Fruit fly (Drosophila melanogaster) whole organism, embryonic: ENCODE data around the gene CG15877.

Experiments
- Awh ChIP-seq: fragments of 200-800 bp; sonication (Bioruptor generic); IDR thresholded peaks from 2 replicates; pipeline ENCODE4, ENCODE4 v1.3.6; 2022; ENCODE audit warnings: missing biosample characterization, missing genetic modification characterization
- C15 ChIP-seq: fragments of 200-800 bp; sonication (Bioruptor generic); IDR thresholded peaks from 3 replicates; pipeline ENCODE4 v1.3.6; 2022; ENCODE audit warnings: missing biosample characterization, missing genetic modification characterization
- CG14667 ChIP-seq: fragments of 200-800 bp; sonication (Bioruptor generic); IDR thresholded peaks from 2 replicates; pipeline ENCODE4 v1.3.6; 2022; ENCODE audit warnings: missing biosample characterization, missing genetic modification characterization
- CG15269 ChIP-seq: fragments of 200-800 bp; sonication (Bioruptor generic); optimal IDR thresholded peaks from 2 replicates; lab custom pipeline; 2018; ENCODE audit warnings: missing biosample characterization, mild to moderate bottlenecking, missing genetic modification characterization, moderate library complexity
- CG15514 ChIP-seq: fragments of 200-800 bp; sonication (Bioruptor generic); optimal IDR thresholded peaks from 3 replicates; lab custom pipeline; 2017; ENCODE audit warnings: missing biosample characterization, missing genetic modification characterization, mild to moderate bottlenecking, moderate library complexity, missing genetic modification reagents
- CG17612 ChIP-seq: fragments of 200-800 bp; sonication (Bioruptor generic); IDR thresholded peaks from 2 replicates; pipeline ENCODE4 v1.3.6; 2022; ENCODE audit warnings: missing biosample characterization, missing genetic modification characterization
- CG17829 ChIP-seq: fragments of 200-800 bp; optimal IDR thresholded peaks from 2 replicates; lab custom pipeline; 2019; ENCODE audit warnings: missing biosample characterization, mild to moderate bottlenecking, missing genetic modification characterization, moderate library complexity
- CG2116 ChIP-seq: fragments of 200-800 bp; sonication (Bioruptor generic); optimal IDR thresholded peaks from 3 replicates; lab custom pipeline; 2018; ENCODE audit warnings: missing biosample characterization, mild to moderate bottlenecking, missing genetic modification characterization
- CG2202 ChIP-seq: fragments of 200-800 bp; sonication (Bioruptor generic); optimal IDR thresholded peaks from 2 replicates; lab custom pipeline; 2018; ENCODE audit warnings: missing biosample characterization, mild to moderate bottlenecking, missing genetic modification characterization
- CG30020 ChIP-seq: fragments of 200-800 bp; optimal IDR thresholded peaks from 2 replicates; lab custom pipeline; 2019; ENCODE audit warnings: missing biosample characterization, mild to moderate bottlenecking, missing genetic modification characterization, moderate library complexity
- CG31365 ChIP-seq: fragments of 200-800 bp; sonication (Bioruptor generic); optimal IDR thresholded peaks from 2 replicates; lab custom pipeline; 2018; ENCODE audit warnings: missing biosample characterization, mild to moderate bottlenecking, missing genetic modification characterization
- CG32532 ChIP-seq: fragments of 200-800 bp; sonication (Bioruptor generic); IDR thresholded peaks from 2 replicates; pipeline ENCODE4 v1.3.6; 2022; ENCODE audit warnings: missing biosample characterization, missing genetic modification characterization
- CG5245 ChIP-seq: fragments of 200-800 bp; sonication (Bioruptor generic); optimal IDR thresholded peaks from 3 replicates; lab custom pipeline; 2016; ENCODE audit warnings: missing biosample characterization, missing genetic modification characterization
- CG8089 ChIP-seq: fragments of 200-800 bp; sonication (Bioruptor generic); optimal IDR thresholded peaks from 3 replicates; lab custom pipeline; 2016; ENCODE audit warnings: missing biosample characterization, missing genetic modification characterization
- CG8359 ChIP-seq: fragments of 200-800 bp; sonication (Bioruptor generic); optimal IDR thresholded peaks from 2 replicates; lab custom pipeline; 2017; ENCODE audit warnings: missing biosample characterization, mild to moderate bottlenecking, missing genetic modification characterization, borderline replicate concordance
- CkIIα-i1 ChIP-seq: fragments of 200-800 bp; sonication (Bioruptor generic); IDR thresholded peaks from 2 replicates; pipeline ENCODE4 v1.3.6; 2022; ENCODE audit warnings: missing biosample characterization, missing genetic modification characterization
- Hr78 ChIP-seq, 2 experiments: fragments of 200-800 bp in 1 of 2; fragments of >200 bp in 1 of 2; sonication (Bioruptor generic) in 1 of 2; optimal IDR thresholded peaks; 2 replicates each; lab custom pipeline; 2017 to 2019; ENCODE audit warnings: missing biosample characterization in 2 of 2, missing genetic modification characterization in 2 of 2, mild to moderate bottlenecking in 1 of 2, moderate library complexity in 1 of 2
- Med ChIP-seq: fragments of 200-800 bp; sonication (Bioruptor generic); peaks from one replicate; lab custom pipeline; 2016; ENCODE audit warnings: missing biosample characterization, missing genetic modification characterization, mild to moderate bottlenecking, inconsistent platforms, moderate library complexity
- Mes4 ChIP-seq: fragments of 200-800 bp; sonication (Bioruptor generic); optimal IDR thresholded peaks from 2 replicates; lab custom pipeline; 2016; ENCODE audit warnings: missing biosample characterization, missing genetic modification characterization
- NC2α ChIP-seq: fragments of 200-800 bp; sonication (Bioruptor generic); optimal IDR thresholded peaks from 2 replicates; lab custom pipeline; 2016; ENCODE audit warnings: missing biosample characterization, missing genetic modification characterization
- Nf-YC ChIP-seq: fragments of 200-800 bp; optimal IDR thresholded peaks from 3 replicates; lab custom pipeline; 2019; ENCODE audit warnings: missing biosample characterization, mild to moderate bottlenecking, missing genetic modification characterization, moderate library complexity
- Oli ChIP-seq: fragments of 200-800 bp; sonication (Bioruptor generic); optimal IDR thresholded peaks from 2 replicates; lab custom pipeline; 2018; ENCODE audit warnings: missing biosample characterization, mild to moderate bottlenecking, missing genetic modification characterization, moderate library complexity
- Pdp1 ChIP-seq, 2 experiments: fragments of 200-800 bp; sonication (Bioruptor generic); optimal IDR thresholded peaks; 3 replicates each; lab custom pipeline; 2016; ENCODE audit warnings: missing biosample characterization in 2 of 2, missing genetic modification characterization in 2 of 2, mild to moderate bottlenecking in 1 of 2, moderate library complexity in 1 of 2
- Sox100B ChIP-seq: fragments of 200-800 bp; sonication (Bioruptor generic); optimal IDR thresholded peaks from 3 replicates; lab custom pipeline; 2018; ENCODE audit warnings: missing biosample characterization, mild to moderate bottlenecking, missing genetic modification characterization
- Usf ChIP-seq: fragments of 200-800 bp; sonication (Bioruptor generic); optimal IDR thresholded peaks from 2 replicates; lab custom pipeline; 2017; ENCODE audit warnings: missing genotype, missing biosample characterization, missing genetic modification characterization
- Vsx1 ChIP-seq: fragments of 200-800 bp; sonication (Bioruptor generic); optimal IDR thresholded peaks from 2 replicates; lab custom pipeline; 2017; ENCODE audit warnings: missing biosample characterization, mild to moderate bottlenecking, missing genetic modification characterization, missing genetic modification reagents
- al ChIP-seq: fragments of 200-800 bp; sonication (Bioruptor generic); IDR thresholded peaks from 2 replicates; pipeline ENCODE4 v1.3.6; 2022; ENCODE audit warnings: missing biosample characterization, missing genetic modification characterization
- bab2 ChIP-seq: fragments of 200-800 bp; sonication (Bioruptor generic); optimal IDR thresholded peaks from 2 replicates; lab custom pipeline; 2016; ENCODE audit warnings: missing biosample characterization, missing genetic modification characterization
- dan ChIP-seq: fragments of 200-800 bp; sonication (Bioruptor generic); IDR thresholded peaks from 2 replicates; pipeline ENCODE4 v1.3.6; 2022; ENCODE audit warnings: missing biosample characterization, missing genetic modification characterization
- ems ChIP-seq: fragments of 200-800 bp; sonication (Bioruptor generic); optimal IDR thresholded peaks from 3 replicates; lab custom pipeline; 2016; ENCODE audit warnings: missing biosample characterization, missing genetic modification characterization
- eve ChIP-seq, 2 experiments: fragments of >200 bp; optimal IDR thresholded peaks; 2 replicates each; lab custom pipeline; 2017; ENCODE audit warnings: missing biosample characterization in 2 of 2, missing genetic modification characterization in 2 of 2
- gcm ChIP-seq: fragments of 200-800 bp; sonication (Bioruptor generic); optimal IDR thresholded peaks from 2 replicates; lab custom pipeline; 2019; ENCODE audit warnings: missing biosample characterization, mild to moderate bottlenecking, missing genetic modification characterization, moderate library complexity
- gcm2 ChIP-seq: fragments of 200-800 bp; sonication (Bioruptor generic); optimal IDR thresholded peaks from 2 replicates; lab custom pipeline; 2016; ENCODE audit warnings: missing biosample characterization, missing genetic modification characterization
- gem ChIP-seq: fragments of 200-800 bp; sonication (Bioruptor generic); optimal IDR thresholded peaks from 2 replicates; lab custom pipeline; 2019; ENCODE audit warnings: missing biosample characterization, mild to moderate bottlenecking, missing genetic modification characterization, moderate library complexity
- gt ChIP-seq: fragments of 200-800 bp; sonication (Bioruptor generic); IDR thresholded peaks from 2 replicates; pipeline ENCODE4 v1.3.6; 2022; ENCODE audit warnings: missing biosample characterization, missing genetic modification characterization
- jigr1 ChIP-seq: fragments of 200-800 bp; sonication (Bioruptor generic); IDR thresholded peaks from 3 replicates; pipeline ENCODE4 v1.3.6; 2022; ENCODE audit warnings: missing biosample characterization, missing genetic modification characterization
- jumu ChIP-seq: fragments of 200-800 bp; sonication (Bioruptor generic); optimal IDR thresholded peaks from 3 replicates; lab custom pipeline; 2016; ENCODE audit warnings: missing biosample characterization, missing genetic modification characterization
- kay ChIP-seq: fragments of 200-800 bp; sonication (Bioruptor generic); optimal IDR thresholded peaks from 2 replicates; lab custom pipeline; 2016; ENCODE audit warnings: missing biosample characterization, missing genetic modification characterization
- lab ChIP-seq: fragments of 200-800 bp; sonication (Bioruptor generic); optimal IDR thresholded peaks from 3 replicates; lab custom pipeline; 2017; ENCODE audit warnings: missing biosample characterization, missing genetic modification characterization, mild to moderate bottlenecking, moderate library complexity, missing genetic modification reagents
- luna ChIP-seq: fragments of 200-800 bp; sonication (Bioruptor generic); optimal IDR thresholded peaks from 2 replicates; lab custom pipeline; 2016; ENCODE audit warnings: missing biosample characterization, missing genetic modification characterization
- maf-S ChIP-seq: fragments of 200-800 bp; sonication (Bioruptor generic); optimal IDR thresholded peaks from 2 replicates; lab custom pipeline; 2016; ENCODE audit warnings: missing biosample characterization, missing genetic modification characterization
- mirr ChIP-seq: fragments of 200-800 bp; sonication (Bioruptor generic); optimal IDR thresholded peaks from 3 replicates; lab custom pipeline; 2018; ENCODE audit warnings: missing biosample characterization, mild to moderate bottlenecking, missing genetic modification characterization
- nmo ChIP-seq: fragments of 200-800 bp; sonication (Bioruptor generic); optimal IDR thresholded peaks from 2 replicates; lab custom pipeline; 2018; ENCODE audit warnings: missing biosample characterization, mild to moderate bottlenecking, missing genetic modification characterization, moderate library complexity
- oc ChIP-seq: fragments of 200-800 bp; sonication (Bioruptor generic); optimal IDR thresholded peaks from 2 replicates; lab custom pipeline; 2018; ENCODE audit warnings: missing biosample characterization, mild to moderate bottlenecking, missing genetic modification characterization, moderate library complexity
- row ChIP-seq: fragments of 200-800 bp; sonication (Bioruptor generic); IDR thresholded peaks from 3 replicates; pipeline ENCODE4 v1.3.6; 2022; ENCODE audit warnings: missing biosample characterization, missing genetic modification characterization
- sd ChIP-seq: fragments of 200-800 bp; sonication (Bioruptor generic); optimal IDR thresholded peaks from 3 replicates; lab custom pipeline; 2018; ENCODE audit warnings: missing biosample characterization, mild to moderate bottlenecking, missing genetic modification characterization, moderate library complexity
- slbo ChIP-seq: fragments of 200-800 bp; sonication (Bioruptor generic); IDR thresholded peaks from 2 replicates; pipeline ENCODE4 v1.3.6; 2022; ENCODE audit warnings: missing biosample characterization, missing genetic modification characterization
- stc ChIP-seq: fragments of 200-800 bp; sonication (Bioruptor generic); IDR thresholded peaks from 2 replicates; pipeline ENCODE4 v1.3.6; 2022; ENCODE audit warnings: missing biosample characterization, missing genetic modification characterization
- sug ChIP-seq: fragments of 200-800 bp; optimal IDR thresholded peaks from 2 replicates; lab custom pipeline; 2019; ENCODE audit warnings: missing biosample characterization, mild to moderate bottlenecking, missing genetic modification characterization, moderate library complexity
- twi ChIP-seq: fragments of 200-800 bp; optimal IDR thresholded peaks from 2 replicates; lab custom pipeline; 2019; ENCODE audit warnings: missing biosample characterization, mild to moderate bottlenecking, missing genetic modification characterization, moderate library complexity
- usp ChIP-seq: fragments of >200 bp; optimal IDR thresholded peaks from 2 replicates; lab custom pipeline; 2017; ENCODE audit warnings: missing biosample characterization, missing genetic modification characterization

CG15877 gene

DNA sequence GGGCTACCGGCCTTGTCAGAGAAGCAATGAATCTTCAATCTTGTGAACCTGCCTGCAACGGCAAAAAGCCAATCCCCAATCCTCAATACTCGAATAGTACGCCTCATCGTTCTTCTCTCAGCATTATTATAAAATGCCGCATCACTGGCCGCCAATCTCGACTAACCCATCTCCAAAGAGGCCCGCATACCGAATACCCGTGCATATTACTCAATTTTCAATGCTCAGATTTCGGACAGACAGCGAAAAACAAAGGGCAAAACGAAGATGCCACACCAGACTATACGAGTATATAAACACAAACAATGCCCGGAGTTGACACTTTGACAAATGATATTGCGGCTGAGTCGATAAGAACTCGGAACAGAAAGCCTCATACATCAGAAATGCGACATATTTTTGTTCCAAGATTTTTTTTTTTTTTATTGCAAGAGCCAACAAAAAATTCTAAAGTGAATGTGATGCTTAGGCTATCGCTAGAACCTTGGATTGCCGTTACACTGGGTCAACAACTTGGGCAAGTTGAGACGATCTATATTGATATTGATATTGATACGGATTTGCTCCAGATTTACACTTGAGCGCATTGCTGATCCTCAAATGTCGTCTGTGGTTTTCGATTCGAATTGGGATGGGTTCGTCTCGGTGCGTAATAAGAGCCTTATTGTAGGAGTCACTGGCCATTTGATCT, 15.5 kb upstream of the CG15877 start (continued):
- peak; percentile 4 for TF ChIP-seq CG15514 (GFP tag; lab: Kevin White, UChicago)
- no peak for TF ChIP-seq twi (tag; lab: Kevin White, UChicago)
- TF ChIP-seq CG8089 = no peak
- TF ChIP-seq dan = no peak
- TF ChIP-seq luna (GFP tag; lab: Kevin White, UChicago) = no peak
- peak; percentile 10 for TF ChIP-seq Sox100B
- no peak for TF ChIP-seq Mes4 (GFP tag; lab: Kevin White, UChicago)
- TF ChIP-seq jumu (GFP tag; lab: Kevin White, UChicago) = no peak
- no peak for TF ChIP-seq Nf-YC (tag; lab: Kevin White, UChicago)
- TF ChIP-seq CG8359 = no peak
- TF ChIP-seq gt (GFP tag; lab: Robert Waterston, UW) = no peak
- peak; percentile 70 for TF ChIP-seq Med (GFP tag; lab: Kevin White, UChicago)
- no peak for TF ChIP-seq Usf
- no peak for TF ChIP-seq Awh (GFP tag; lab: Robert Waterston, UW)
- TF ChIP-seq CG17829 (tag; lab: Kevin White, UChicago) = no peak
- TF ChIP-seq al = no peak
- TF ChIP-seq sug = peak; percentile 18
- no peak for TF ChIP-seq CG14667
- TF ChIP-seq CG32532 = no peak
- TF ChIP-seq maf-S (GFP tag; lab: Kevin White, UChicago) = no peak
- TF ChIP-seq CG17612 (GFP tag; lab: Robert Waterston, UW) = no peak
- TF ChIP-seq CkIIα-i1 (GFP tag; lab: Robert Waterston, UW) = no peak
- peak; percentile 81 for TF ChIP-seq gcm
- TF ChIP-seq nmo (GFP tag; lab: Kevin White, UChicago) = no peak
- TF ChIP-seq Pdp1 (GFP tag; optimal IDR thresholded peaks at IDR 0.05; lab: Kevin White, UChicago) = peak in 1 of 2 experiments; percentile 38
- peak; percentile 40 for TF ChIP-seq CG5245
- TF ChIP-seq lab (GFP tag; lab: Kevin White, UChicago) = peak; percentile 24
- TF ChIP-seq CG2202 = no peak
- no peak for TF ChIP-seq mirr (GFP tag; lab: Kevin White, UChicago)
- TF ChIP-seq gem = peak; percentile 20
- TF ChIP-seq Hr78 (GFP tag; optimal IDR thresholded peaks at IDR 0.05; lab: Kevin White, UChicago) = no peak
- TF ChIP-seq ems (GFP tag; lab: Kevin White, UChicago) = no peak
- TF ChIP-seq CG2116 = no peak
- no peak for TF ChIP-seq slbo (GFP tag; lab: Robert Waterston, UW)
- TF ChIP-seq CG30020 (tag; lab: Kevin White, UChicago) = no peak
- no peak for TF ChIP-seq Vsx1 (GFP tag; lab: Kevin White, UChicago)
- TF ChIP-seq row (GFP tag; lab: Robert Waterston, UW) = no peak
- no peak for TF ChIP-seq C15 (GFP tag; lab: Robert Waterston, UW)
- TF ChIP-seq bab2 (GFP tag; lab: Kevin White, UChicago) = peak; percentile 68
- no peak for TF ChIP-seq NC2α (GFP tag; lab: Kevin White, UChicago)
- peak in 1 of 2 experiments; percentile 49 for TF ChIP-seq eve (GFP tag; optimal IDR thresholded peaks at IDR 0.05; lab: Kevin White, UChicago)
- TF ChIP-seq kay = no peak
- TF ChIP-seq oc = peak; percentile 2
- TF ChIP-seq CG15269 (tag; lab: Kevin White, UChicago) = peak; percentile 23
- TF ChIP-seq gcm2 (GFP tag; lab: Kevin White, UChicago) = no peak
- no peak for TF ChIP-seq usp (GFP tag; lab: Kevin White, UChicago)
- no peak for TF ChIP-seq CG31365 (tag; lab: Kevin White, UChicago)
- peak; percentile 64 for TF ChIP-seq sd (tag; lab: Kevin White, UChicago)
- TF ChIP-seq jigr1 (GFP tag; lab: Robert Waterston, UW) = no peak
- no peak for TF ChIP-seq stc (GFP tag; lab: Robert Waterston, UW)
- TF ChIP-seq Oli = no peak
